Fruit fly (Drosophila melanogaster) whole organism, pupa: ENCODE results near the gene sit.

Experiments used
- CG10348 ChIP-seq: fragments of 200-800 bp; sonication (Bioruptor generic); IDR thresholded peaks from 2 replicates; pipeline ENCODE4 v1.3.6; 2022; ENCODE audit warnings: missing biosample characterization, missing genetic modification characterization
- CG12605 ChIP-seq: fragments of 200-800 bp; sonication (Bioruptor generic); IDR thresholded peaks from 2 replicates; pipeline ENCODE4 v1.3.6; 2022; ENCODE audit warnings: missing biosample characterization, missing genetic modification characterization
- CG13204 ChIP-seq: fragments of 200-800 bp; sonication (Bioruptor generic); optimal IDR thresholded peaks from 2 replicates; lab custom pipeline; 2018; ENCODE audit warnings: missing biosample characterization, mild to moderate bottlenecking, missing genetic modification characterization, moderate library complexity
- CG14655 ChIP-seq: fragments of 200-800 bp; sonication (Bioruptor generic); optimal IDR thresholded peaks from 3 replicates; lab custom pipeline; 2017; ENCODE audit warnings: mild to moderate bottlenecking, missing biosample characterization, missing genetic modification reagents, missing genetic modification characterization
- CG15710 ChIP-seq: fragments of 200-800 bp; sonication (Bioruptor generic); optimal IDR thresholded peaks from 2 replicates; lab custom pipeline; 2018; ENCODE audit warnings: missing biosample characterization, mild to moderate bottlenecking, missing genetic modification characterization, moderate library complexity
- CG17806 ChIP-seq: fragments of 200-800 bp; sonication (Bioruptor generic); optimal IDR thresholded peaks from 2 replicates; lab custom pipeline; 2018; ENCODE audit warnings: missing biosample characterization, mild to moderate bottlenecking, missing genetic modification characterization, moderate library complexity
- CG32121 ChIP-seq: fragments of 200-800 bp; sonication (Bioruptor generic); IDR thresholded peaks from 2 replicates; pipeline ENCODE4 v1.3.6; 2022; ENCODE audit warnings: missing biosample characterization, missing genetic modification characterization
- CG34367 ChIP-seq: fragments of 200-800 bp; sonication (Bioruptor generic); optimal IDR thresholded peaks from 2 replicates; lab custom pipeline; 2018; ENCODE audit warnings: missing biosample characterization, mild to moderate bottlenecking, missing genetic modification characterization
- CG4496 ChIP-seq: fragments of 200-800 bp; sonication (Bioruptor generic); IDR thresholded peaks from 3 replicates; pipeline ENCODE4 v1.3.6; 2022; ENCODE audit warnings: missing biosample characterization, missing genetic modification characterization
- CG8159 ChIP-seq: fragments of 200-800 bp; sonication (Bioruptor generic); optimal IDR thresholded peaks from 3 replicates; lab custom pipeline; 2018; ENCODE audit warnings: missing biosample characterization, mild to moderate bottlenecking, missing genetic modification characterization, moderate library complexity
- CG8301 ChIP-seq: fragments of 200-800 bp; sonication (Bioruptor generic); optimal IDR thresholded peaks from 2 replicates; lab custom pipeline; 2018; ENCODE audit warnings: missing biosample characterization, mild to moderate bottlenecking, missing genetic modification characterization
- CG9948 ChIP-seq: fragments of 200-800 bp; sonication (Bioruptor generic); optimal IDR thresholded peaks from 2 replicates; lab custom pipeline; 2018; ENCODE audit warnings: missing biosample characterization, mild to moderate bottlenecking, missing genetic modification characterization, moderate library complexity
- D1 ChIP-seq: fragments of 200-800 bp; sonication (Bioruptor generic); optimal IDR thresholded peaks from 2 replicates; lab custom pipeline; 2018; ENCODE audit warnings: missing biosample characterization, mild to moderate bottlenecking, missing genetic modification characterization, moderate library complexity
- EcR ChIP-seq: fragments of 200-800 bp; sonication (Bioruptor generic); optimal IDR thresholded peaks from 3 replicates; lab custom pipeline; 2019; ENCODE audit warnings: missing biosample characterization, missing genetic modification characterization, mild to moderate bottlenecking, moderate library complexity, missing genetic modification reagents
- Ets98B ChIP-seq: fragments of 200-800 bp; sonication (Bioruptor generic); IDR thresholded peaks from 2 replicates; pipeline ENCODE4 v1.3.6; 2022; ENCODE audit warnings: missing biosample characterization, missing genetic modification characterization
- Pif1A ChIP-seq: fragments of 200-800 bp; sonication (Bioruptor generic); optimal IDR thresholded peaks from 3 replicates; lab custom pipeline; 2016; ENCODE audit warnings: missing biosample characterization, missing genetic modification characterization
- Pif1B ChIP-seq: fragments of 200-800 bp; sonication (Bioruptor generic); optimal IDR thresholded peaks from 3 replicates; lab custom pipeline; 2016; ENCODE audit warnings: missing biosample characterization, missing genetic modification characterization
- Snoo ChIP-seq: fragments of 200-800 bp; sonication (Bioruptor generic); optimal IDR thresholded peaks from 3 replicates; lab custom pipeline; 2017; ENCODE audit warnings: missing biosample characterization, mild to moderate bottlenecking, missing genetic modification characterization, inconsistent platforms
- fd96Ca ChIP-seq: fragments of 200-800 bp; sonication (Bioruptor generic); IDR thresholded peaks from 3 replicates; pipeline ENCODE4 v1.3.6; 2022; ENCODE audit warnings: missing biosample characterization, missing genetic modification characterization
- gl ChIP-seq: fragments of 200-800 bp; sonication (Bioruptor generic); optimal IDR thresholded peaks from 2 replicates; lab custom pipeline; 2018; ENCODE audit warnings: missing biosample characterization, mild to moderate bottlenecking, missing genetic modification characterization
- rn ChIP-seq: fragments of 200-800 bp; sonication (Bioruptor generic); IDR thresholded peaks from 2 replicates; pipeline ENCODE4 v1.3.6; 2022; ENCODE audit warnings: missing biosample characterization, missing genetic modification characterization

The sit gene

dm6 chr3R:22576979-22577378 lies 14.6 kb upstream of the sit start:
- TF ChIP-seq CG15710 (tag; lab: Kevin White, UChicago) (no peak), D1 (no peak), fd96Ca (GFP tag; lab: Robert Waterston, UW) (peak; percentile 27; the same call in 1 of the 3 replicates), CG17806 (tag; lab: Kevin White, UChicago) (no peak)

- TF ChIP-seq CG8301 (tag; lab: Kevin White, UChicago) (peak; percentile 65), CG8159 (tag; lab: Kevin White, UChicago) (no peak), Pif1A (no peak), CG17806 (tag; lab: Kevin White, UChicago) (no peak), CG32121 (peak; percentile 55; the same call in 1 of the 2 replicates), CG13204 (GFP tag; lab: Kevin White, UChicago) (no peak), fd96Ca (GFP tag; lab: Robert Waterston, UW) (peak; percentile 64; the same call in 2 of the 3 replicates), Pif1B (GFP tag; lab: Kevin White, UChicago) (peak; percentile 1), Snoo (tag; lab: Kevin White, UChicago) (no peak), CG34367 (tag; lab: Kevin White, UChicago) (no peak), CG9948 (tag; lab: Kevin White, UChicago) (no peak), CG14655 (GFP tag; lab: Kevin White, UChicago) (peak; percentile 77), CG10348 (GFP tag; lab: Robert Waterston, UW) (no peak), CG15710 (tag; lab: Kevin White, UChicago) (no peak), Ets98B (GFP tag; lab: Robert Waterston, UW) (peak; percentile 54), CG4496 (GFP tag; lab: Robert Waterston, UW) (peak; percentile 84), CG12605 (peak; percentile 37; the same call in 1 of the 2 replicates), rn (no peak)
Observed at dm6 chr3R:22576096-22576697, 13.8 kb upstream of the sit start.

- TF ChIP-seq CG32121 (no peak), CG15710 (tag; lab: Kevin White, UChicago) (no peak), CG8159 (tag; lab: Kevin White, UChicago) (no peak), CG8301 (tag; lab: Kevin White, UChicago) (no peak), Pif1B (GFP tag; lab: Kevin White, UChicago) (no peak), CG13204 (GFP tag; lab: Kevin White, UChicago) (no peak), D1 (no peak), CG14655 (GFP tag; lab: Kevin White, UChicago) (no peak), fd96Ca (GFP tag; lab: Robert Waterston, UW) (no peak), CG34367 (tag; lab: Kevin White, UChicago) (no peak), gl (tag; lab: Kevin White, UChicago) (no peak)
Observed at dm6 chr3R:22573590-22573989, 11.2 kb upstream of the sit start.

- TF ChIP-seq EcR (GFP tag; lab: Kevin White, UChicago), result no peak
- TF ChIP-seq CG4496 (GFP tag; lab: Robert Waterston, UW), result peak; percentile 34; the same call in 1 of the 3 replicates
Observed at dm6 chr3R:22569888-22570287, 7.5 kb upstream of the sit start, which contains the start of gene CG33110. Gene CG33110 (plus strand): TSS chr3R:22570188.

- TF ChIP-seq CG14655 (GFP tag; lab: Kevin White, UChicago) (no peak), CG9948 (tag; lab: Kevin White, UChicago) (no peak), CG13204 (GFP tag; lab: Kevin White, UChicago) (no peak), CG4496 (GFP tag; lab: Robert Waterston, UW) (no peak), CG8301 (tag; lab: Kevin White, UChicago) (no peak), gl (tag; lab: Kevin White, UChicago) (no peak), Snoo (tag; lab: Kevin White, UChicago) (no peak), D1 (no peak), CG10348 (GFP tag; lab: Robert Waterston, UW) (no peak), CG12605 (no peak), rn (no peak), Pif1B (GFP tag; lab: Kevin White, UChicago) (no peak), CG15710 (tag; lab: Kevin White, UChicago) (no peak), CG17806 (tag; lab: Kevin White, UChicago) (no peak)
Observed at dm6 chr3R:22568508-22568907, 6.1 kb upstream of the sit start.

dm6 chr3R:22565732-22566131 lies 3.4 kb upstream of the sit start:
- TF ChIP-seq CG4496 (GFP tag; lab: Robert Waterston, UW), result no peak
- TF ChIP-seq fd96Ca (GFP tag; lab: Robert Waterston, UW), result no peak
- no peak for TF ChIP-seq Pif1B (GFP tag; lab: Kevin White, UChicago)
- no peak for TF ChIP-seq CG8159 (tag; lab: Kevin White, UChicago)
- TF ChIP-seq CG10348 (GFP tag; lab: Robert Waterston, UW), result no peak
- no peak for TF ChIP-seq D1
- no peak for TF ChIP-seq CG9948 (tag; lab: Kevin White, UChicago)
- TF ChIP-seq CG14655 (GFP tag; lab: Kevin White, UChicago), result no peak
- no peak for TF ChIP-seq CG12605
- TF ChIP-seq Ets98B (GFP tag; lab: Robert Waterston, UW), result no peak
- no peak for TF ChIP-seq CG13204 (GFP tag; lab: Kevin White, UChicago)
- no peak for TF ChIP-seq rn
- TF ChIP-seq Snoo (tag; lab: Kevin White, UChicago), result no peak
- TF ChIP-seq EcR (GFP tag; lab: Kevin White, UChicago), result no peak
- TF ChIP-seq CG34367 (tag; lab: Kevin White, UChicago), result no peak
